Fruit fly (Drosophila melanogaster): ENCODE measurements around the gene CG2641.

Gene CG2641

dm6 chr3R:7793855-7794254, at the start of gene CG2641:
TSS of gene CG2641 (plus strand) at chr3R:7794069.
- TF ChIP-seq gl (tag; optimal IDR thresholded peaks at IDR 0.05) (peak; percentile 63), D1 (tag; optimal IDR thresholded peaks at IDR 0.05) (no peak), CG4496 (GFP tag; IDR thresholded peaks at IDR 0.05) (peak; percentile 90), Pif1A (GFP tag; optimal IDR thresholded peaks at IDR 0.05) (peak; percentile 54), CG10348 (GFP tag; IDR thresholded peaks at IDR 0.05) (no peak), CG8159 (tag; optimal IDR thresholded peaks at IDR 0.05) (peak; percentile 36), CG8301 (tag; optimal IDR thresholded peaks at IDR 0.05) (no peak), Ets98B (GFP tag; IDR thresholded peaks at IDR 0.05) (peak; percentile 87), CG15710 (tag; optimal IDR thresholded peaks at IDR 0.05) (no peak), Snoo (tag; optimal IDR thresholded peaks at IDR 0.05) (no peak), CG12605 (GFP tag; IDR thresholded peaks at IDR 0.05) (peak; percentile 93), fd96Ca (GFP tag; IDR thresholded peaks at IDR 0.05) (peak; percentile 69; the same call in 2 of the 3 replicates), rn (GFP tag; IDR thresholded peaks at IDR 0.05) (no peak), CG14655 (GFP tag; optimal IDR thresholded peaks at IDR 0.05) (peak; percentile 53), EcR (GFP tag; optimal IDR thresholded peaks at IDR 0.05) (peak; percentile 77), CG13204 (GFP tag; optimal IDR thresholded peaks at IDR 0.05) (peak; percentile 43), CG9948 (tag; optimal IDR thresholded peaks at IDR 0.05) (no peak), CG34367 (tag; optimal IDR thresholded peaks at IDR 0.05) (peak; percentile 52), CG17806 (tag; optimal IDR thresholded peaks at IDR 0.05) (no peak), Pif1B (GFP tag; optimal IDR thresholded peaks at IDR 0.05) (peak; percentile 53), CG32121 (GFP tag; IDR thresholded peaks at IDR 0.05) (peak; percentile 86)

dm6 chr3R:7749993-7750392, 43.9 kb upstream of the CG2641 start, which contains the start of gene pyd3:
TSS of gene pyd3 (minus strand) at chr3R:7750079.
- TF ChIP-seq CG9948 (tag; optimal IDR thresholded peaks at IDR 0.05) (no peak), EcR (GFP tag; optimal IDR thresholded peaks at IDR 0.05) (no peak), CG10348 (GFP tag; IDR thresholded peaks at IDR 0.05) (no peak), CG17806 (tag; optimal IDR thresholded peaks at IDR 0.05) (no peak), CG8159 (tag; optimal IDR thresholded peaks at IDR 0.05) (peak; percentile 45), Snoo (tag; optimal IDR thresholded peaks at IDR 0.05) (no peak), gl (tag; optimal IDR thresholded peaks at IDR 0.05) (no peak), CG14655 (GFP tag; optimal IDR thresholded peaks at IDR 0.05) (peak; percentile 48), CG13204 (GFP tag; optimal IDR thresholded peaks at IDR 0.05) (no peak), Ets98B (GFP tag; IDR thresholded peaks at IDR 0.05) (peak; percentile 50), Pif1B (GFP tag; optimal IDR thresholded peaks at IDR 0.05) (peak; percentile 12), CG34367 (tag; optimal IDR thresholded peaks at IDR 0.05) (peak; percentile 31), CG12605 (GFP tag; IDR thresholded peaks at IDR 0.05) (peak; percentile 74), Pif1A (GFP tag; optimal IDR thresholded peaks at IDR 0.05) (no peak), CG32121 (GFP tag; IDR thresholded peaks at IDR 0.05) (no peak), CG8301 (tag; optimal IDR thresholded peaks at IDR 0.05) (peak; percentile 35), CG15710 (tag; optimal IDR thresholded peaks at IDR 0.05) (peak; percentile 14), CG4496 (GFP tag; IDR thresholded peaks at IDR 0.05) (peak; percentile 54; the same call in 1 of the 3 replicates), D1 (tag; optimal IDR thresholded peaks at IDR 0.05) (no peak), fd96Ca (GFP tag; IDR thresholded peaks at IDR 0.05) (no peak), rn (GFP tag; IDR thresholded peaks at IDR 0.05) (no peak)

- TF ChIP-seq Pif1B (GFP tag; optimal IDR thresholded peaks at IDR 0.05) (no peak), CG14655 (GFP tag; optimal IDR thresholded peaks at IDR 0.05) (peak; percentile 44), CG4496 (GFP tag; IDR thresholded peaks at IDR 0.05) (peak; percentile 66; the same call in 2 of the 3 replicates), CG34367 (tag; optimal IDR thresholded peaks at IDR 0.05) (peak; percentile 37), CG8301 (tag; optimal IDR thresholded peaks at IDR 0.05) (peak; percentile 6), CG10348 (GFP tag; IDR thresholded peaks at IDR 0.05) (no peak), Pif1A (GFP tag; optimal IDR thresholded peaks at IDR 0.05) (no peak), CG32121 (GFP tag; IDR thresholded peaks at IDR 0.05) (no peak), CG8159 (tag; optimal IDR thresholded peaks at IDR 0.05) (peak; percentile 21), EcR (GFP tag; optimal IDR thresholded peaks at IDR 0.05) (no peak), CG17806 (tag; optimal IDR thresholded peaks at IDR 0.05) (no peak), Ets98B (GFP tag; IDR thresholded peaks at IDR 0.05) (no peak; the same call in 1 of the 2 replicates), fd96Ca (GFP tag; IDR thresholded peaks at IDR 0.05) (peak; percentile 16; the same call in 1 of the 3 replicates), CG13204 (GFP tag; optimal IDR thresholded peaks at IDR 0.05) (peak; percentile 2), rn (GFP tag; IDR thresholded peaks at IDR 0.05) (no peak)
Observed at dm6 chr3R:7753518-7753917, 40.4 kb upstream of the CG2641 start.

dm6 chr3R:7757822-7758221, 36.0 kb upstream of the CG2641 start, which contains the start of gene CG10919:
TSS of gene CG10919 (plus strand) at chr3R:7758122.
- TF ChIP-seq rn (GFP tag; IDR thresholded peaks at IDR 0.05) (no peak), EcR (GFP tag; optimal IDR thresholded peaks at IDR 0.05) (no peak), gl (tag; optimal IDR thresholded peaks at IDR 0.05) (no peak), CG4496 (GFP tag; IDR thresholded peaks at IDR 0.05) (no peak), D1 (tag; optimal IDR thresholded peaks at IDR 0.05) (no peak), CG8159 (tag; optimal IDR thresholded peaks at IDR 0.05) (no peak), CG12605 (GFP tag; IDR thresholded peaks at IDR 0.05) (no peak), Snoo (tag; optimal IDR thresholded peaks at IDR 0.05) (no peak), CG32121 (GFP tag; IDR thresholded peaks at IDR 0.05) (no peak), CG17806 (tag; optimal IDR thresholded peaks at IDR 0.05) (no peak), CG14655 (GFP tag; optimal IDR thresholded peaks at IDR 0.05) (no peak), fd96Ca (GFP tag; IDR thresholded peaks at IDR 0.05) (no peak)

dm6 chr3R:7759486-7759885, 34.4 kb upstream of the CG2641 start, which contains the start of gene Sp7:
TSS of gene Sp7 (plus strand) at chr3R:7759786.
- TF ChIP-seq rn (GFP tag; IDR thresholded peaks at IDR 0.05) (no peak), CG15710 (tag; optimal IDR thresholded peaks at IDR 0.05) (no peak), CG34367 (tag; optimal IDR thresholded peaks at IDR 0.05) (no peak), Ets98B (GFP tag; IDR thresholded peaks at IDR 0.05) (no peak), gl (tag; optimal IDR thresholded peaks at IDR 0.05) (no peak), EcR (GFP tag; optimal IDR thresholded peaks at IDR 0.05) (no peak), CG13204 (GFP tag; optimal IDR thresholded peaks at IDR 0.05) (no peak)
